Fruit fly (Drosophila melanogaster): Measurements from ENCODE around the gene SclA.

The SclA gene

dm6 chr2L:16817421-16818101, 20.2 kb upstream of the SclA start:
- TF ChIP-seq noc (tag; optimal IDR thresholded peaks at IDR 0.05) = peak; percentile 65

DNA sequence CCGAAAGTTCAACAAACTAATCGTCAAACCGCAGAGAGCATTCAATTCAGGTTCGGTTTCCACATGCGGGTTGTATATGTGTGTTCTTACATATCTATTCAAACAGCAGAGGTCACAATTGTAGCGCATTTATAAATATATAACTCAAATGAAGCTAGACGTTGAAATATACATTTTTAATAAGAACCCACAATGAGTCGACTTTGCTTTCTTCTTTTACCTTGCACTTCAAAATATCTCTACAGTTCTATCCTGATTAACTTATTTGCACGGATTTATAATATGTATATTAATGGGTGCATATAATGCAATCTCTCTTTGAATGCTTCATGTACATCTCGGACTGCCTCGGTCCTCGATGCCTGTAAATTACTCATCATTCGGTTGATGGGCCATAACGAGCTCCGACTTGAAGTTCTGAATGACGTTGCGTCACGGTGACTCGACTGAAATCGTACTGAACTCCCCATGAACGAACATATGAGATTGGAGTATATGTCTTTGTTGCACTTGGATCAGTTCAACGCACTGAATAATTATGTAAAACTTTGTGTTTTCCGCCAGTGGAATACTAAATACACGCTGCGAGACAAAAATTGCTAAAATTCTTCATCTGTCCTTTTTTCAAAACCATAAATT, 19.3 kb upstream of the SclA start:
- no peak for TF ChIP-seq noc (tag; optimal IDR thresholded peaks at IDR 0.05)

DNA sequence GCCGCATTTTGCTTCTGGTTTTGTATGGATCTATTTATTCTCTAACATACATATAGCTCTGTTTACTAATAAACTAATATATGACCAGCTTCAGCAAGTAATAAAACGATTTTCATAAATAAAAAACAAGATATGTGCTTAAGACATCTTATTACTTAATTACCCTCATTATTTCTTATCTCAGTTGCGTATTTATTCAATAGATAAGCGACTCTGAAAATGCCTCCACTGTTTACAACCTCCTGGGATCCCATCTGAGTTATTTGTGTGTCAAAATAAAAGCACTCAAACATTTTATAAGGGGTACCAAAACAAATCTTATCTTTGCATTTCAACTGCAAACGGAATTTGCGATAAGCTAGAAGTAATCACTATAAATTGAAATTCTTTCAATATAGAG, 18.1 kb upstream of the SclA start:
- TF ChIP-seq noc (tag; optimal IDR thresholded peaks at IDR 0.05) = peak; percentile 93

DNA sequence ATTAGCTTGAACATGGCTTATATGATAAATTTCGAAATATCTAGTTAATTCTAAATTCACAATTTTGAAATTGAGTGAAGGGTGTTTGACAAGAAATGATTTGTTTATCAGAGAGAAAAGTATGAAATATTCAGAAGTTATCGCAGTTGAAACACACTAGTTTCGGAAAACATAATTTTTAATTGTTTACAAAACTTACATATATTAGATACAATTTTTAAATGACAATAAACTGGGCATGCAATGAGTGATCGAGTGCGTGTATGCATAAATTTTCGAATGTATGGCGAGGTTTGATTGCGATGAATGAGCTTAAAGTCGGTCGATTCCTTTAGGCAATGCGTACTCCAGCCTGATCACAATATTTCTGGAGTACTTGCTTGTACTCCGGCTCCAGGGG, 16.8 kb upstream of the SclA start, which contains the start of gene CG13280:
CG13280 (minus strand) TSS at position 101 of the 400 bp plus-strand sequence.
- no peak for TF ChIP-seq noc (tag; optimal IDR thresholded peaks at IDR 0.05)

DNA sequence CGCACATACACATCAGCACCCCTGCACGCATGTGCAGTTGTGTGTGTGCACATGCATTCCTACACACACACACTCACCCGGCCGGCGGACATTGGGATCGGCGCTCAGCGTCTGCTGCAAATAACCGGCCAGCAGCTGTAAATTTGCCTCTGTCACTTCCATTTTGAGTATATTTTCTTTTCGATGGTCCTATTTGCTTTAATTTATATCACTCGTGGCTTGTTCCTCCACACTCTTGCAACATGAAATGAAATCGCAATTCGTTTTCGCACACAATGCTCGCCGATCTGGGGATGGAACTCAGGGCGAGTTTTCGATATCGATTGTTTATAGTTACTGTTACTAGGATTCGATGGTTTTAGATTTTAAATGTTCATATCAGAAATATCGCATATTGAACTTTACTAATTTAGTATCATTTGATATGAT, 12.9 kb upstream of the SclA start, which contains the start of gene Cse1:
Cse1 (minus strand) TSS at position 303 of the 429 bp plus-strand sequence.
- TF ChIP-seq noc (tag; optimal IDR thresholded peaks at IDR 0.05) = peak; percentile 31

DNA sequence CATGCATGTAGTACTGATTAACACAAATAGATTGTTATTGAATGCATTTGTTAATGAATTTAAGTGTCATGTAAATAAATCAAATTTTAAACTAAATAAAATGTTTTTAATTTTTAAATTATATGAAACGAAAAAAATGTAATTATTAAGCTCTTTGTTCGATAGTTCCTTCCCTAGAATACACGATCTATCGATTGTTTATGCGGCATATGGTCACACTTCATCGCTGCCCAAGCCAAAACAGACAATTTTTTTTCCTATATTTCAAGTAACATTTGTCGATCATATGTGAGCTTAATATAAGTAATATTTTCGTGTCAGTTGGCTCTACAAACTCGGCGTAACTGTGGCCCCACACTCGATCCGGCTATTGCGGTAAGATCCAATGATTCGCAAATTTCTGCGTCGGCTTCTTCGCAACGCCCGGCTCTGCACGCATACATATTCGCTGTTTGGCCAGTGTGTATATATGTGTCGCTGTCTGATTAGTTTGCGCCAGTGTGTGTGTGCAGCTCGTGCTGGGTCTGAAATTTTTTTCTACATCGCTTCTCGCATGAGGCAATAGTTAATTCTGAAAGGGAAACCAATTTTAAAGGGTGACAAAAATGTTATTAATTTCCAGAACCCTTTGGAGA, 10.8 kb upstream of the SclA start, which contains the start of gene AspRS-m:
AspRS-m (plus strand) TSS at position 207 of the 635 bp plus-strand sequence.
- no peak for TF ChIP-seq noc (tag; optimal IDR thresholded peaks at IDR 0.05)

dm6 chr2L:16834402-16834801, 3.4 kb upstream of the SclA start, which contains the start of gene CG13282:
Gene CG13282, minus strand, starts transcription at chr2L:16834502.
- no peak for TF ChIP-seq noc (tag; optimal IDR thresholded peaks at IDR 0.05)

DNA sequence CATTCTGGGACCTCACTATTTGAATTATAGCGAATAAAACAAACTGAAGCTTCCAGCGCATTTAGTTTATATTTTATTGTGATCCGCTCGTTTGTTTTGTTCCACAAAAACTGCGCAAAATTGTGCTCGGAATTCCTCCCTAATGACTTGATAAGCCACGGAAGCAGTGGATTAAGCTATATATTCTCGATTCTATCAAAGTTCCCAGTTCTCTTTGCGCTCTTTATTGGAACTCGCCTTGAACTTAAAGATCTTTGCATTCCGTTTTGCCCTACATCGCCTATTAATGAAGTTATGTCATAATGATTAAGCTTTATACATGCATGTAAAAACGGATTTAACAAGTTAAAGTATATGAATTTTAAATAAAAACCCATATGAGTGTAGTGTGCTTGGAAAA, 614 bp upstream of the SclA start, which contains the start of gene Nepl9:
Nepl9 (minus strand) TSS at position 101 of the 400 bp plus-strand sequence.
- no peak for TF ChIP-seq noc (tag; optimal IDR thresholded peaks at IDR 0.05)

DNA sequence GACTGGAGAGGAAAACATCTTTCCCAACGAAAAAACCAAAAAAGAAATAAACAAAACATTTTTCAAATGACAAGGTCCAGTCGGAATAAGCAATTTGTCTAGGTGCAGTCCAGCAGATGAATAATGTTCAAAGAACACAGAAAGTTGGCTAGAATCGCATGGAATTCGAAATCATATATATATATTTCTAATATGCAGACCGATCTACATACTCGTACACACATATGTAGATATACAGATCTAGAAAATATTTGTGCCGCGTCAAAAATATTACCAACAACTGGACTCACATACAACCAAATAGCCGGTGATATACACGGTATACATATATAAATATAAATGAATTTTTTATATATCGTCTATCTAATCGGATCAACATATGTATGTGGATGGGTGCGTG, 1.9 kb downstream of the SclA start:
- TF ChIP-seq noc (tag; optimal IDR thresholded peaks at IDR 0.05) = no peak

dm6 chr2L:16842505-16842904, 4.7 kb downstream of the SclA start:
- no peak for TF ChIP-seq noc (tag; optimal IDR thresholded peaks at IDR 0.05)

dm6 chr2L:16843336-16843735, 5.6 kb downstream of the SclA start:
- TF ChIP-seq noc (tag; optimal IDR thresholded peaks at IDR 0.05) = no peak

DNA sequence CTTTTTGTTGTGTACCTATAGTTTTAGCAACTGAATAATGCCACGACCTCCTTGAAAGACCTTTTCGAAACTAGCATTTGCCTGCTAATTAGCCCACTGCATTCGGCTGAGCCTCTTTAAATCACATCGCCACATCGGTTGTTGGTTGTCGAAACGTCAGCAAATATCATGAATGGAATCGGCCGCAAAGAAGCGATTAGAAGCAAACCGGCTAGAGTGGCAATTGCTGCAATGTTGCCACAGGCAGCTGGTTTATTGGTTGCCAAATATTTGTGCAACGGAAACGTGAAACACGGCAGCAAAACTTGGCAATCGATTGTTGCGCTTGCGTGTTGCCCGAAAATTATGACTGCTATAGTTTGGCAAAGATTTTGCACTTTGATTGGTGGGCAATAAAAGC, 7.4 kb downstream of the SclA start:
- TF ChIP-seq noc (tag; optimal IDR thresholded peaks at IDR 0.05) = no peak

DNA sequence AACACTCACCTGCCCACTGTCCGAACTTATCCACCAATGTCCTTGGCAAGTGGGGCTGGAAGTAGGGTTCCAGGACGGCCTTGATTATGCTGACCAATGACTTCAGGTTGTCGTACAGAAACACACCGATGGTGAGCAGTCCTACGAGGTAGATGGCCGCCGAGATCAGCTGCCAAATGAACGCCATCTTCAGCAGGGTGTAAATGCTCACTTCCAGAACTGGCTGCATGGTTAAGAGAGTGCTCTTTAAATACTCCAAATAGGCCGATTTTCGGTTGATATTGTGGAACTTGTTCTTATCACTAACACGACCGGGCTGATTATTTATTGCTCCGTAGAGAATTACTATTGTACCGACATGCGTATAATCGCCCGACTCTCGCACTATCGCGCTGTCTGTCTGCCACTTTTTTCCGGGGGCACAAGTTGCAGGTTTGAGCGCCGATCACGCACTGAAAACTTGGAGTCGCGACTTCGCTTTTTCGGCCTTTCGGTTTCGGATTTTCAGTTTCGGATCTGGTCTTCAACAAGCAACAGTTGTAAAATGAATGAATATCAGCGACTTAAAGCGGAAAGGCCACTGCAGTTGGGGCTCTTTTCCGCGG, 9.1 kb downstream of the SclA start:
- TF ChIP-seq noc (tag; optimal IDR thresholded peaks at IDR 0.05) = peak; percentile 55

DNA sequence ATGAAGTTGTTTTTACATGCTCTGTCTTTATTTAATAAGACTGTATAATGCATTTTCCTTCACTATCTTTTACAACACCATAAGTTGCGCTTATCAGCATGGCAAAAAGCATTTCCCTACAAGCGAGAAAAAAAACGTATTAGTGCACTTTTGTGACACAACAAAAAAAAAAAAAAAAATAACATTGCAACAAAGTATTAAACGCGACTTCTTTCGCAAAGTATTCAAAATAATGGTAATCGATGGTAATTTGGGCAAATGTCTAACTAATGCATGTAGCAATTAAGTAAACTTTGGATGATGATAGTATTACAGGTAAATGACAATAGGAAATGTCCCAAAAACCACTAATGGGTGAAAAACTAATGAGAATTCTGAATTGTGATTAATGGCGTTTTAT, 10.2 kb downstream of the SclA start:
- no peak for TF ChIP-seq noc (tag; optimal IDR thresholded peaks at IDR 0.05)

DNA sequence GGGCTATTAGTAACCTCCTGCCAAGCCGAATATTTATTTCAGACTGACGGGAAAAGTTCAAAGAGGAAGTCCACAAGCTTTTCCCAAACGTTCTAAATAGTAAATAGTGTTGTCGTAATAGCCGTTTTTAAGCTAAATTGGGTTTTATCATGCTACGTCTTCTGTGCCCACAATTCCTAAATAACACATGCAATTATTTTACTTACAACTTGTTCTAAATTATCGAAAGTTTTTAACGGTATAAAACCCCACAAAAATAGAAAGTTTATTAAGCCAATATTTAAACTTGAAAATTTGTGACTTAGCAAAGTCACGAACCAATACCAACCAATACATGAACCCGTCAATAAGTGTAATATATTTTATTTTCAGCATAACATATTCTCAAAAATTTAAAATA, 10.9 kb downstream of the SclA start, which contains the start of gene CG13284:
CG13284 (minus strand) TSS at position 47 of the 400 bp plus-strand sequence.
- no peak for TF ChIP-seq noc (tag; optimal IDR thresholded peaks at IDR 0.05)

dm6 chr2L:16850442-16850841, 12.7 kb downstream of the SclA start:
- no peak for TF ChIP-seq noc (tag; optimal IDR thresholded peaks at IDR 0.05)

Measured in whole organism, larva.